Worm (Caenorhabditis elegans) whole organism, midembryonic: ENCODE results near the gene F56D5.3.

Source experiments
- T22C8.4 ChIP-seq: fragments of 200-800 bp; sonication (Bioruptor generic); IDR thresholded peaks from 2 replicates; pipeline ENCODE4 v1.3.6; 2022; ENCODE audit warnings: missing genetic modification characterization, missing compliant biosample characterization
- cog-1 ChIP-seq: sonication (generic microtip); optimal IDR thresholded peaks from 2 replicates; lab custom pipeline; 2016; ENCODE audit warnings: missing genetic modification characterization, missing compliant biosample characterization
- med-1 ChIP-seq: sonication (generic microtip); optimal IDR thresholded peaks from 2 replicates; lab custom pipeline; 2017; ENCODE audit warnings: missing genetic modification characterization, mild to moderate bottlenecking, missing compliant biosample characterization, antibody characterized with exemption, missing genetic modification reagents; ENCODE audit not compliant: insufficient read depth
- ztf-29 ChIP-seq: fragments of 200-800 bp; sonication (Bioruptor generic); IDR thresholded peaks from 2 replicates; pipeline ENCODE4 v1.3.6; 2022; ENCODE audit warnings: missing genetic modification reagents, missing genetic modification characterization, missing compliant biosample characterization

DNA sequence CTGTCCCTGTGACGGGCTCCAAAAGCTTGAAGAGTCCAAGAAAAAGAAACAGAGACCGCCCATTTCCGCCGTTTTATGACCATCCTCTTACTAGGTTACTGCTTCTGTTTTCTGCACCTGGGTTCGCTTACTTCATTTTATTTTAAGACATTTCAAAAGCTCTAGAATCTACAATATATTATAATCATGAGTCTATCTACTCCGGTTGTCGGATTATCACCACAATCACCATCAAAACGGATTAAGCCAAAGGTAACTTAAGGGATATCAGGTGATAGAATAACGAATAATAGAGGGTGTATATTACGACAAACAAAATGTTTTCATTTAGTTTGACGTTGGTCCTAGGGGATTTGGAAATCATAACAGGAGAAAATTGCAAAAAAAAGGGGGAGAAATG is 34.9 kb downstream of the F56D5.3 start:
- TF ChIP-seq med-1 (GFP tag; lab: Kevin White, UChicago): no peak
- TF ChIP-seq T22C8.4: no peak
- no peak for TF ChIP-seq cog-1
- TF ChIP-seq ztf-29 (GFP tag; lab: Robert Waterston, UW): no peak
